Worm (Caenorhabditis elegans): ENCODE measurements around the gene C04B4.6.

ce11 chrX:12323439-12323838 is 48.0 kb upstream of the C04B4.6 start, which contains the start of gene srd-40:
- TF ChIP-seq aly-1 (tag; optimal IDR thresholded peaks at IDR 0.05) (no peak), ama-1 (optimal IDR thresholded peaks at IDR 0.05) (no peak), sea-1 (GFP tag; conservative IDR thresholded peaks at IDR 0.05) (no peak), hnd-1 (tag; optimal IDR thresholded peaks at IDR 0.05) (no peak), F13C5.2 (tag; optimal IDR thresholded peaks at IDR 0.05) (no peak), hmg-4 (GFP tag; optimal IDR thresholded peaks at IDR 0.05) (no peak), pes-1 (GFP tag; IDR thresholded peaks at IDR 0.05) (no peak), tbx-37 (GFP tag; conservative IDR thresholded peaks at IDR 0.05) (no peak), flt-1 (GFP tag; IDR thresholded peaks at IDR 0.05) (no peak), hmbx-1 (tag; optimal IDR thresholded peaks at IDR 0.05) (no peak), ceh-13 (GFP tag; optimal IDR thresholded peaks at IDR 0.05) (no peak), B0310.2 (tag; optimal IDR thresholded peaks at IDR 0.05) (no peak)
